Fruit fly (Drosophila melanogaster): ENCODE measurements around the gene Mat89Ba.

Gene Mat89Ba

dm6 chr3R:16309302-16310080, 37.3 kb upstream of the Mat89Ba start (continued):
- no peak for TF ChIP-seq pan (optimal IDR thresholded peaks at IDR 0.05)
- TF ChIP-seq h (GFP tag; optimal IDR thresholded peaks at IDR 0.05): peak; percentile 11
- no peak for TF ChIP-seq Vsx2 (GFP tag; optimal IDR thresholded peaks at IDR 0.05; ENCODE audit: partially characterized antibody)
- peak in 1 of 2 experiments; percentile 58 for TF ChIP-seq foxo (GFP tag; optimal IDR thresholded peaks at IDR 0.05)
- no peak for TF ChIP-seq woc (GFP tag; optimal IDR thresholded peaks at IDR 0.05)

DNA sequence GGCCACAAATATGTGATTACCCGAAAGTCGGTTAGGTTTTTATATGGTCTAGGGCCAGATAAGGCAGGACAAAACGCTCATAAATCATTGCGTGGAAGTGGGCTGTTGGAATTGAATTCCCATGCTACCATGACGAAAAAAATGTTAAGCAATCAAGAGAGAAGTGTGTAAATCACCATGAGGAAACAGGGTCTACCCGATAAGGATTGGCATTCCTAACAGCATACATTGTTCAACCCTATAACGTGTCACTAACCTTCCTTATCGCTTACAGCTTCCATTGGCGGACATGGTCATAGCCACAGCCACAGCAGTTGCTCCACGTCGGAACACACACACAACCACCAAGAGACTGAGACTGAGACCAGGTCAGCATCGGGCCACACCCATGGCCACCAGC, 35.8 kb upstream of the Mat89Ba start:
- no peak for TF ChIP-seq foxo (GFP tag; optimal IDR thresholded peaks at IDR 0.05)
- TF ChIP-seq woc (GFP tag; optimal IDR thresholded peaks at IDR 0.05): no peak
- no peak for TF ChIP-seq dl (GFP tag; optimal IDR thresholded peaks at IDR 0.05; ENCODE audit: insufficient read depth in 1 of 2, partially characterized antibody in 2 of 2)
- no peak for TF ChIP-seq psq (GFP tag; optimal IDR thresholded peaks at IDR 0.05)
- no peak for TF ChIP-seq N (GFP tag; optimal IDR thresholded peaks at IDR 0.05)
- TF ChIP-seq dsf (GFP tag; optimal IDR thresholded peaks at IDR 0.05; ENCODE audit: borderline replicate concordance): no peak
- TF ChIP-seq Sp1 (GFP tag; optimal IDR thresholded peaks at IDR 0.05): no peak
- no peak for TF ChIP-seq OdsH (GFP tag; optimal IDR thresholded peaks at IDR 0.05)
- no peak for TF ChIP-seq Hr78 (GFP tag; optimal IDR thresholded peaks at IDR 0.05)
- no peak for TF ChIP-seq ey (GFP tag; optimal IDR thresholded peaks at IDR 0.05)

DNA sequence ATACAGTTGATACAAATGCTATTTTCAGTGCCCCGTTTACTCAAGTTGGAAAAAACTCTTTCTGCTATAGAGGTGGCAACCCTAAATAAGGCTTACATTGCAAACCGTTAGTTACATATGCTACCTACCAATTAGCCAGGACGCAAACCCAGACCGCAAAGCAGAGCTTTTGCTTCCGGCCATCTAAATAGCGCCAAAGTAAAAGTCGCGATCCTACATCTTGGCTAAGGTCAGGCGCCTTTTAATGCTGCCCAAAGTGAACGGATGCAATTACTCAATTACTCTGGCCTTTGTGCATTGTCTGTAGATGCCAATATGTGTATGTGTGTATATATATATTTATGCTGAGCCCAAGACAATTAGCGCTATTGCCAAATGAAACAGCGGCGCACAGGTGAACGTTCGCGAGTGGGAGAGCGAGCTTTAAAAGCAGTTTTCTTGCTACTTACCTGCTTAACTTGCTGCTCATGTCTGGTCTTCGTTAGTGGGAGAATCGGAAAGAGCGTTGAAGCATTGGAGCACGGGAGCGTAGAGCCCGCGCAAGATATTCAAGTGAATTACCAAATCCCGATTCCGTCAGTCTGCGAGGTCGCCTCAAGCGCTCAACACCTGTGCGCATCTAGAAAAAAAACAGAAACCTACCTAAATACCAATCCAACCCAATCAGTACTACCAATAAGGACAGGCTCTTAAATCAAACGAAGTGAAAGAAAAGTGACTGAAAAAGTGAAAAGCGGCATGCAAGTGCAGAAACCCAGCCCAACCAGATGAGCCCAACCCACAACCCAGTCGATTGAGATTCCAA, 33.2 kb upstream of the Mat89Ba start, which contains the start of gene Zip89B:
Gene Zip89B, plus strand, starts transcription at position 574 of the 805 bp plus-strand sequence.
- TF ChIP-seq Jra (GFP tag; optimal IDR thresholded peaks at IDR 0.05): no peak
- peak; percentile 89 for TF ChIP-seq Dif (GFP tag; optimal IDR thresholded peaks at IDR 0.05; ENCODE audit: partially characterized antibody)
- no peak for TF ChIP-seq lola (GFP tag; optimal IDR thresholded peaks at IDR 0.05)
- peak; percentile 8 for TF ChIP-seq psq (GFP tag; optimal IDR thresholded peaks at IDR 0.05)
- peak; percentile 71 to 86 for TF ChIP-seq dl (GFP tag; optimal IDR thresholded peaks at IDR 0.05; ENCODE audit: insufficient read depth in 1 of 2, partially characterized antibody in 2 of 2)
- TF ChIP-seq OdsH (GFP tag; optimal IDR thresholded peaks at IDR 0.05): peak; percentile 18
- no peak for TF ChIP-seq Rel (GFP tag; optimal IDR thresholded peaks at IDR 0.05)
- peak; percentile 40 for TF ChIP-seq Rel (tag; optimal IDR thresholded peaks at IDR 0.05)
- peak; percentile 25 for TF ChIP-seq sage (GFP tag; optimal IDR thresholded peaks at IDR 0.05)

DNA sequence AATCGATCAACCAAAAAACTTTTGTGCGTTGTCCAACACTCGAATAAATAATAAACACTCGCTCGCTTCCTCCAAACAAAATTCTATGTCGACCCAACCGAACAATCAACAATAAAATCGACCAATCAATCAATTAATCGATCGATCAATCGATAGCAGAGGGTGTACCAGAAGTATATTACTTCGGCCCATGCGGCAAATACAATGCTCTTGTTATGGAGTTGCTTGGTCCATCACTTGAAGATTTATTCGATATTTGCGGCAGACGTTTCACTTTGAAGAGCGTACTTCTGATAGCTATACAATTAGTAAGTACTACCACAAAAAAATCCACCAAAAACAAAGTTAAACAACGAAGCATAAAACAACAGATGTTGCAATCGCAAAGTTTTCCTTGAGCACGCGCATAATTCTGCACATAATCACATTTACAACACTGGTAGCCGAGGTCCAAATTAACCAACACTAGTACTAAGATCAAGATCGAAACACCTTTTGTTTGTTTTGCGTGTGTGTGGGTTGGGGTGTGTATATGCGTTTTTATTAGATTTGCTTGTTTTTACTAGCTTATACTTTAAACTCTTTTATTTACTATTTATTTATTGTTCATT, 23.4 kb upstream of the Mat89Ba start:
- TF ChIP-seq ey (GFP tag; optimal IDR thresholded peaks at IDR 0.05) (no peak), Hr83 (GFP tag; optimal IDR thresholded peaks at IDR 0.05; ENCODE audit: poor library complexity, severe bottlenecking) (no peak), Abd-B (GFP tag; optimal IDR thresholded peaks at IDR 0.05) (no peak), Hr78 (GFP tag; optimal IDR thresholded peaks at IDR 0.05) (no peak), usp (GFP tag; optimal IDR thresholded peaks at IDR 0.05) (no peak), fru (GFP tag; optimal IDR thresholded peaks at IDR 0.05) (no peak), jim (GFP tag; optimal IDR thresholded peaks at IDR 0.05) (no peak), dsf (GFP tag; optimal IDR thresholded peaks at IDR 0.05; ENCODE audit: borderline replicate concordance) (no peak), GATAd (GFP tag; optimal IDR thresholded peaks at IDR 0.05) (no peak), sage (GFP tag; optimal IDR thresholded peaks at IDR 0.05) (no peak), psq (GFP tag; optimal IDR thresholded peaks at IDR 0.05) (no peak), CG32264 (GFP tag; optimal IDR thresholded peaks at IDR 0.05) (no peak), CrebA (GFP tag; optimal IDR thresholded peaks at IDR 0.05; ENCODE audit: borderline replicate concordance) (no peak), Dif (GFP tag; optimal IDR thresholded peaks at IDR 0.05; ENCODE audit: partially characterized antibody) (no peak), rgr (GFP tag; optimal IDR thresholded peaks at IDR 0.05) (no peak), Myc (optimal IDR thresholded peaks at IDR 0.05) (no peak), sv (GFP tag; optimal IDR thresholded peaks at IDR 0.05) (no peak), dl (GFP tag; optimal IDR thresholded peaks at IDR 0.05; ENCODE audit: insufficient read depth in 1 of 2, partially characterized antibody in 2 of 2) (no peak), Rel (GFP tag; optimal IDR thresholded peaks at IDR 0.05) (no peak), Rel (tag; optimal IDR thresholded peaks at IDR 0.05) (no peak)
